Fruit fly (Drosophila melanogaster) whole organism, embryonic: Measurements from ENCODE around the gene endos.

Experiments used
- Abd-B ChIP-seq: fragments of 200-800 bp; sonication (Bioruptor generic); optimal IDR thresholded peaks from 2 replicates; lab custom pipeline; 2018; ENCODE audit warnings: missing biosample characterization, mild to moderate bottlenecking, missing genetic modification characterization, moderate library complexity
- Atf3 ChIP-seq: fragments of 200-800 bp; sonication (Bioruptor generic); optimal IDR thresholded peaks from 3 replicates; lab custom pipeline; 2016; ENCODE audit warnings: missing biosample characterization, missing genetic modification characterization
- BEAF-32 ChIP-seq: fragments of 200-800 bp; sonication (Bioruptor generic); optimal IDR thresholded peaks from 3 replicates; lab custom pipeline; 2017; ENCODE audit warnings: missing biosample characterization, missing genetic modification characterization, mild to moderate bottlenecking, moderate library complexity, missing genetic modification reagents
- Bdp1 ChIP-seq: fragments of 200-800 bp; sonication (Bioruptor generic); optimal IDR thresholded peaks from 3 replicates; lab custom pipeline; 2016; ENCODE audit warnings: missing biosample characterization, missing genetic modification characterization
- CG10267 ChIP-seq: fragments of 200-800 bp; sonication (Bioruptor generic); optimal IDR thresholded peaks from 2 replicates; lab custom pipeline; 2018; ENCODE audit warnings: missing biosample characterization, mild to moderate bottlenecking, missing genetic modification characterization, moderate library complexity
- CG10462 ChIP-seq: fragments of 200-800 bp; sonication (Bioruptor generic); optimal IDR thresholded peaks from 2 replicates; lab custom pipeline; 2016; ENCODE audit warnings: missing biosample characterization, missing genetic modification characterization
- CG11398 ChIP-seq: fragments of 200-800 bp; sonication (Bioruptor generic); optimal IDR thresholded peaks from 2 replicates; lab custom pipeline; 2016; ENCODE audit warnings: missing biosample characterization, missing genetic modification characterization
- CG12071 ChIP-seq: fragments of 200-800 bp; sonication (Bioruptor generic); optimal IDR thresholded peaks from 3 replicates; lab custom pipeline; 2018; ENCODE audit warnings: missing biosample characterization, mild to moderate bottlenecking, missing genetic modification characterization
- CG12299 ChIP-seq: fragments of 200-800 bp; sonication (Bioruptor generic); optimal IDR thresholded peaks from 2 replicates; lab custom pipeline; 2018; ENCODE audit warnings: missing biosample characterization, mild to moderate bottlenecking, missing genetic modification characterization
- CG15479 ChIP-seq: fragments of 200-800 bp; sonication (Bioruptor generic); optimal IDR thresholded peaks from 3 replicates; lab custom pipeline; 2019; ENCODE audit warnings: missing biosample characterization, mild to moderate bottlenecking, missing genetic modification characterization, moderate library complexity
- CG1603 ChIP-seq: fragments of 200-800 bp; sonication (Bioruptor generic); optimal IDR thresholded peaks from 2 replicates; lab custom pipeline; 2019; ENCODE audit warnings: missing biosample characterization, mild to moderate bottlenecking, missing genetic modification characterization, moderate library complexity
- CG17186 ChIP-seq: fragments of 200-800 bp; sonication (Bioruptor generic); optimal IDR thresholded peaks from 3 replicates; lab custom pipeline; 2017; ENCODE audit warnings: missing biosample characterization, missing genetic modification reagents, missing genetic modification characterization
- CG17829 ChIP-seq: fragments of 200-800 bp; optimal IDR thresholded peaks from 2 replicates; lab custom pipeline; 2019; ENCODE audit warnings: missing biosample characterization, mild to moderate bottlenecking, missing genetic modification characterization, moderate library complexity
- CG18619 ChIP-seq: fragments of 200-800 bp; sonication (Bioruptor generic); optimal IDR thresholded peaks from 3 replicates; lab custom pipeline; 2017; ENCODE audit warnings: missing biosample characterization, mild to moderate bottlenecking, missing genetic modification characterization
- CG2116 ChIP-seq: fragments of 200-800 bp; sonication (Bioruptor generic); optimal IDR thresholded peaks from 3 replicates; lab custom pipeline; 2018; ENCODE audit warnings: missing biosample characterization, mild to moderate bottlenecking, missing genetic modification characterization
- CG33213 ChIP-seq: fragments of 200-800 bp; sonication (Bioruptor generic); optimal IDR thresholded peaks from 3 replicates; lab custom pipeline; 2016; ENCODE audit warnings: missing biosample characterization, missing genetic modification characterization
- CG4854 ChIP-seq: fragments of 200-800 bp; sonication (Bioruptor generic); optimal IDR thresholded peaks from 2 replicates; lab custom pipeline; 2016; ENCODE audit warnings: missing biosample characterization, missing genetic modification characterization, inconsistent platforms
- CG6272 ChIP-seq: fragments of 200-800 bp; sonication (Bioruptor generic); IDR thresholded peaks from 2 replicates; pipeline ENCODE4 v1.3.6; 2022; ENCODE audit warnings: missing biosample characterization, missing genetic modification characterization
- CG6854 ChIP-seq: fragments of 200-800 bp; sonication (Bioruptor generic); optimal IDR thresholded peaks from 3 replicates; lab custom pipeline; 2017; ENCODE audit warnings: missing biosample characterization, mild to moderate bottlenecking, missing genetic modification characterization
- CG7786 ChIP-seq: fragments of 200-800 bp; sonication (Bioruptor generic); optimal IDR thresholded peaks from 2 replicates; lab custom pipeline; 2016; ENCODE audit warnings: missing biosample characterization, missing genetic modification characterization
- CG7987 ChIP-seq: fragments of 200-800 bp; sonication (Bioruptor generic); optimal IDR thresholded peaks from 2 replicates; lab custom pipeline; 2018; ENCODE audit warnings: missing biosample characterization, mild to moderate bottlenecking, missing genetic modification characterization, moderate library complexity
- CG8281 ChIP-seq: fragments of 200-800 bp; sonication (Bioruptor generic); optimal IDR thresholded peaks from 2 replicates; lab custom pipeline; 2018; ENCODE audit warnings: missing biosample characterization, mild to moderate bottlenecking, missing genetic modification characterization, moderate library complexity
- CTCF ChIP-seq: fragments of 200-800 bp; sonication (Bioruptor generic); optimal IDR thresholded peaks from 2 replicates; lab custom pipeline; 2017; ENCODE audit warnings: missing biosample characterization, mild to moderate bottlenecking, missing genetic modification characterization, moderate library complexity
- Dfd ChIP-seq, 2 experiments: fragments of >200 bp; optimal IDR thresholded peaks; 2 replicates each; lab custom pipeline; 2017; ENCODE audit warnings: missing biosample characterization in 2 of 2, missing genetic modification characterization in 2 of 2
- Hr39 ChIP-seq: fragments of >200 bp; optimal IDR thresholded peaks from 2 replicates; lab custom pipeline; 2017
- Lhr ChIP-seq: fragments of 200-800 bp; sonication (Bioruptor generic); optimal IDR thresholded peaks from 3 replicates; lab custom pipeline; 2017; ENCODE audit warnings: mild to moderate bottlenecking, missing biosample characterization, missing genetic modification reagents, missing genetic modification characterization
- Lpt ChIP-seq: fragments of >200 bp; optimal IDR thresholded peaks from 2 replicates; lab custom pipeline; 2018; ENCODE audit warnings: missing biosample characterization, missing genetic modification characterization
- Meics ChIP-seq: fragments of 200-800 bp; sonication (Bioruptor generic); optimal IDR thresholded peaks from 2 replicates; lab custom pipeline; 2017; ENCODE audit warnings: missing biosample characterization, mild to moderate bottlenecking, missing genetic modification characterization
- NFAT ChIP-seq: fragments of 200-800 bp; sonication (Bioruptor generic); IDR thresholded peaks from 2 replicates; pipeline ENCODE4 v1.3.6; 2022; ENCODE audit warnings: missing biosample characterization, missing genetic modification characterization
- Ptx1 ChIP-seq: fragments of 200-800 bp; sonication (Bioruptor generic); IDR thresholded peaks from 2 replicates; pipeline ENCODE4 v1.3.6; 2022; ENCODE audit warnings: missing biosample characterization, missing genetic modification characterization
- Rx ChIP-seq: fragments of 200-800 bp; sonication (Bioruptor generic); IDR thresholded peaks from 2 replicates; pipeline ENCODE4 v1.3.6; 2022; ENCODE audit warnings: missing biosample characterization, missing genetic modification characterization
- Vsx1 ChIP-seq: fragments of 200-800 bp; sonication (Bioruptor generic); optimal IDR thresholded peaks from 2 replicates; lab custom pipeline; 2017; ENCODE audit warnings: missing biosample characterization, mild to moderate bottlenecking, missing genetic modification characterization, missing genetic modification reagents
- amos ChIP-seq: fragments of 200-800 bp; sonication (Bioruptor generic); IDR thresholded peaks from 2 replicates; pipeline ENCODE4 v1.3.6; 2022; ENCODE audit warnings: missing biosample characterization, missing genetic modification characterization; ENCODE audit not compliant: partially characterized antibody
- ase ChIP-seq: fragments of 200-800 bp; sonication (Bioruptor generic); IDR thresholded peaks from 3 replicates; pipeline ENCODE4 v1.3.6; 2022; ENCODE audit warnings: missing biosample characterization, missing genetic modification characterization
- cato ChIP-seq: fragments of 200-800 bp; sonication (Bioruptor generic); optimal IDR thresholded peaks from 2 replicates; lab custom pipeline; 2016; ENCODE audit warnings: missing biosample characterization, missing genetic modification characterization, borderline replicate concordance
- dmrt99B ChIP-seq: fragments of 200-800 bp; sonication (Bioruptor generic); optimal IDR thresholded peaks from 2 replicates; lab custom pipeline; 2018; ENCODE audit warnings: missing biosample characterization, mild to moderate bottlenecking, missing genetic modification characterization, moderate library complexity
- eve ChIP-seq, 2 experiments: fragments of >200 bp; optimal IDR thresholded peaks; 2 replicates each; lab custom pipeline; 2017; ENCODE audit warnings: missing biosample characterization in 2 of 2, missing genetic modification characterization in 2 of 2
- gcm2 ChIP-seq: fragments of 200-800 bp; sonication (Bioruptor generic); optimal IDR thresholded peaks from 2 replicates; lab custom pipeline; 2016; ENCODE audit warnings: missing biosample characterization, missing genetic modification characterization
- grn ChIP-seq: fragments of 200-800 bp; sonication (Bioruptor generic); optimal IDR thresholded peaks from 3 replicates; lab custom pipeline; 2017; ENCODE audit warnings: missing biosample characterization, missing genetic modification characterization
- ind ChIP-seq: fragments of 200-800 bp; sonication (Bioruptor generic); optimal IDR thresholded peaks from 3 replicates; lab custom pipeline; 2016; ENCODE audit warnings: missing biosample characterization, missing genetic modification characterization
- jigr1 ChIP-seq: fragments of 200-800 bp; sonication (Bioruptor generic); IDR thresholded peaks from 3 replicates; pipeline ENCODE4 v1.3.6; 2022; ENCODE audit warnings: missing biosample characterization, missing genetic modification characterization
- ken ChIP-seq: fragments of 200-800 bp; sonication (Bioruptor generic); IDR thresholded peaks from 3 replicates; pipeline ENCODE4 v1.3.6; 2022; ENCODE audit warnings: missing biosample characterization, missing genetic modification characterization
- lmd ChIP-seq: fragments of 200-800 bp; sonication (Bioruptor generic); IDR thresholded peaks from 2 replicates; pipeline ENCODE4 v1.3.6; 2022; ENCODE audit warnings: missing biosample characterization, missing genetic modification characterization
- maf-S ChIP-seq: fragments of 200-800 bp; sonication (Bioruptor generic); optimal IDR thresholded peaks from 2 replicates; lab custom pipeline; 2016; ENCODE audit warnings: missing biosample characterization, missing genetic modification characterization
- odd ChIP-seq: fragments of 200-800 bp; sonication (Bioruptor generic); optimal IDR thresholded peaks from 2 replicates; lab custom pipeline; 2017; ENCODE audit warnings: missing biosample characterization, mild to moderate bottlenecking, missing genetic modification characterization
- pnt ChIP-seq: fragments of 200-800 bp; sonication (Bioruptor generic); optimal IDR thresholded peaks from 3 replicates; lab custom pipeline; 2016; ENCODE audit warnings: missing biosample characterization, missing genetic modification characterization
- pum ChIP-seq: fragments of 200-800 bp; sonication (Bioruptor generic); optimal IDR thresholded peaks from 2 replicates; lab custom pipeline; 2016; ENCODE audit warnings: missing biosample characterization, missing genetic modification characterization
- sens ChIP-seq: fragments of 200-800 bp; sonication (Bioruptor generic); peaks from one replicate; lab custom pipeline; 2016; ENCODE audit warnings: missing biosample characterization, missing genetic modification characterization
- tna ChIP-seq: fragments of 200-800 bp; sonication (Bioruptor generic); IDR thresholded peaks from 2 replicates; pipeline ENCODE4 v1.3.6; 2022; ENCODE audit warnings: missing biosample characterization, missing genetic modification characterization; ENCODE audit not compliant: partially characterized antibody
- trem ChIP-seq: fragments of 200-800 bp; optimal IDR thresholded peaks from 3 replicates; lab custom pipeline; 2019; ENCODE audit warnings: missing biosample characterization, mild to moderate bottlenecking, missing genetic modification characterization, moderate library complexity
- ttk ChIP-seq: fragments of 200-800 bp; sonication (Bioruptor generic); IDR thresholded peaks from 2 replicates; pipeline ENCODE4 v2.1.2; 2022; ENCODE audit warnings: missing biosample characterization, missing genetic modification characterization

endos gene

dm6 chr3L:14050944-14051548, 19.5 kb upstream of the endos start, which contains the start of gene CG6833 (continued):
- TF ChIP-seq CG7786 (GFP tag; lab: Kevin White, UChicago) (peak; percentile 65), ind (GFP tag; lab: Kevin White, UChicago) (peak; percentile 84), ken (GFP tag; lab: Robert Waterston, UW) (peak; percentile 87), pum (GFP tag; lab: Kevin White, UChicago) (peak; percentile 82), CG10462 (GFP tag; lab: Kevin White, UChicago) (no peak), trem (tag; lab: Kevin White, UChicago) (peak; percentile 57), CG2116 (peak; percentile 30), CG33213 (GFP tag; lab: Kevin White, UChicago) (peak; percentile 87), Vsx1 (GFP tag; lab: Kevin White, UChicago) (no peak), CG18619 (GFP tag; lab: Kevin White, UChicago) (peak; percentile 34), CTCF (GFP tag; lab: Kevin White, UChicago) (no peak), Abd-B (GFP tag; lab: Kevin White, UChicago) (peak; percentile 69), grn (GFP tag; lab: Kevin White, UChicago) (no peak), Rx (peak; percentile 72), dmrt99B (tag; lab: Kevin White, UChicago) (peak; percentile 57), CG17186 (GFP tag; lab: Kevin White, UChicago) (peak; percentile 46), CG4854 (GFP tag; lab: Kevin White, UChicago) (peak; percentile 60), CG10267 (peak; percentile 54), CG12071 (GFP tag; lab: Kevin White, UChicago) (peak; percentile 57), amos (GFP tag; lab: Robert Waterston, UW) (no peak), maf-S (peak; percentile 60), Atf3 (GFP tag; lab: Kevin White, UChicago) (peak; percentile 50), Ptx1 (GFP tag; lab: Robert Waterston, UW) (peak; percentile 85), jigr1 (GFP tag; lab: Robert Waterston, UW) (0 out of 3 replicates have a peak, but pooled peaks have one; percentile 24), gcm2 (no peak), Dfd (GFP tag; optimal IDR thresholded peaks at IDR 0.05; lab: Kevin White, UChicago) (no peak), BEAF-32 (GFP tag; lab: Kevin White, UChicago) (peak; percentile 32), Hr39 (lab: Kevin White, UChicago) (no peak), CG6272 (peak; percentile 73), NFAT (peak; percentile 94), Bdp1 (GFP tag; lab: Kevin White, UChicago) (no peak), odd (GFP tag; lab: Kevin White, UChicago) (no peak), eve (GFP tag; optimal IDR thresholded peaks at IDR 0.05; lab: Kevin White, UChicago) (no peak), sens (GFP tag; lab: Kevin White, UChicago) (peak; percentile 86), ase (GFP tag; lab: Robert Waterston, UW) (peak; percentile 67; the same call in 2 of the 3 replicates), CG11398 (GFP tag; lab: Kevin White, UChicago) (peak; percentile 38), cato (GFP tag; lab: Kevin White, UChicago) (peak; percentile 8), CG7987 (peak; percentile 67), CG12299 (no peak), CG1603 (tag; lab: Kevin White, UChicago) (peak; percentile 83), CG8281 (tag; lab: Kevin White, UChicago) (peak; percentile 15), Lpt (GFP tag; lab: Kevin White, UChicago) (no peak), CG15479 (no peak), Lhr (GFP tag; lab: Kevin White, UChicago) (peak; percentile 13), lmd (GFP tag; lab: Robert Waterston, UW) (peak; percentile 87; the same call in 1 of the 2 replicates), Meics (GFP tag; lab: Kevin White, UChicago) (peak; percentile 67), CG6854 (GFP tag; lab: Kevin White, UChicago) (no peak), ttk (GFP tag; lab: Robert Waterston, UW) (peak; percentile 69; the same call in 1 of the 2 replicates), CG17829 (tag; lab: Kevin White, UChicago) (peak; percentile 79), tna (GFP tag; lab: Robert Waterston, UW) (no peak), pnt (GFP tag; lab: Kevin White, UChicago) (peak; percentile 75)
